Worm (Caenorhabditis elegans) whole organism, L1 larva: Measurements from ENCODE around the gene oac-39.

Source experiments
- blmp-1 ChIP-seq: fragments of 150-350 bp; optimal IDR thresholded peaks from 2 replicates; lab custom pipeline; 2014; ENCODE audit warnings: missing biosample characterization, missing genetic modification characterization
- lin-14 ChIP-seq: fragments of 200-800 bp; sonication (Bioruptor generic); optimal IDR thresholded peaks from 2 replicates; lab custom pipeline; 2018; ENCODE audit warnings: mild to moderate bottlenecking, missing genetic modification characterization, moderate library complexity, missing compliant biosample characterization
- lin-35 ChIP-seq, 2 experiments: fragments of 150-350 bp; optimal IDR thresholded peaks; 2 replicates each; lab custom pipeline; 2014; ENCODE audit warnings: missing biosample characterization in 2 of 2, missing genetic modification characterization in 2 of 2, missing genetic modification reagents in 2 of 2
- tbx-2 ChIP-seq: sonication (generic microtip); optimal IDR thresholded peaks from 2 replicates; lab custom pipeline; 2016; ENCODE audit warnings: missing genetic modification characterization, missing compliant biosample characterization

- TF ChIP-seq lin-14 (GFP tag; lab: Kevin White, UChicago) (no peak), lin-35 (GFP tag; optimal IDR thresholded peaks at IDR 0.05; lab: Kevin White, UChicago) (no peak), tbx-2 (tag; lab: Kevin White, UChicago) (no peak), blmp-1 (peak; percentile 81)
These were observed 8.8 kb upstream of the oac-39 start for ce11 chrV:260334-260733.
